Fruit fly (Drosophila melanogaster) ovary, adult (tissue): ENCODE results near the gene CG7126.

ENCODE experiments used
- CG17801 ChIP-seq: fragments of 200-800 bp; optimal IDR thresholded peaks from 2 replicates; lab custom pipeline; 2019; ENCODE audit warnings: missing biosample characterization, mild to moderate bottlenecking, missing genetic modification characterization, moderate library complexity; ENCODE audit not compliant: partially characterized antibody

CG7126 gene

dm6 chr3R:18267489-18267888, 35.2 kb downstream of the CG7126 start, which contains the start of gene CG18599:
Gene CG18599, plus strand, starts transcription at chr3R:18267789.
- no peak for TF ChIP-seq CG17801 (GFP tag; lab: Kevin White, UChicago)

dm6 chr3R:18266665-18267064, 36.0 kb downstream of the CG7126 start:
- TF ChIP-seq CG17801 (GFP tag; lab: Kevin White, UChicago) = no peak

- no peak for TF ChIP-seq CG17801 (GFP tag; lab: Kevin White, UChicago)
These were observed 37.4 kb downstream of the CG7126 start for dm6 chr3R:18265275-18265674.

dm6 chr3R:18261602-18262001, 41.0 kb downstream of the CG7126 start:
- no peak for TF ChIP-seq CG17801 (GFP tag; lab: Kevin White, UChicago)

- TF ChIP-seq CG17801 (GFP tag; lab: Kevin White, UChicago) = no peak
These were observed 42.6 kb downstream of the CG7126 start for dm6 chr3R:18260016-18260415.

- TF ChIP-seq CG17801 (GFP tag; lab: Kevin White, UChicago) = peak; percentile 23
These were observed 47.4 kb downstream of the CG7126 start, which contains the start of the genes Ada2a, Polr2D, Tgs1 and moi for dm6 chr3R:18255281-18255680. Gene Ada2a, minus strand, starts transcription at chr3R:18255487. Gene Polr2D, minus strand, starts transcription at chr3R:18255487. Gene Tgs1, plus strand, starts transcription at chr3R:18255530. Gene moi, plus strand, starts transcription at chr3R:18255530.

dm6 chr3R:18252578-18252977, 50.1 kb downstream of the CG7126 start, which contains the start of gene CG12320:
Gene CG12320, minus strand, starts transcription at chr3R:18252734.
- TF ChIP-seq CG17801 (GFP tag; lab: Kevin White, UChicago) = no peak
